Worm (Caenorhabditis elegans) whole organism, L4/young adult: ENCODE data around the gene srg-39.

Experiments
- W03F9.2 ChIP-seq: fragments of 150-350 bp; optimal IDR thresholded peaks from 2 replicates; lab custom pipeline; 2014; ENCODE audit warnings: missing biosample characterization, missing genetic modification characterization
- dao-5 ChIP-seq: sonication (generic microtip); optimal IDR thresholded peaks from 2 replicates; lab custom pipeline; 2016; ENCODE audit warnings: missing genotype, missing genetic modification characterization, moderate library complexity, missing compliant biosample characterization
- him-1 ChIP-seq: sonication (generic microtip); optimal IDR thresholded peaks from 2 replicates; lab custom pipeline; 2016; ENCODE audit warnings: missing genotype, missing genetic modification reagents, missing genetic modification characterization, missing compliant biosample characterization

DNA sequence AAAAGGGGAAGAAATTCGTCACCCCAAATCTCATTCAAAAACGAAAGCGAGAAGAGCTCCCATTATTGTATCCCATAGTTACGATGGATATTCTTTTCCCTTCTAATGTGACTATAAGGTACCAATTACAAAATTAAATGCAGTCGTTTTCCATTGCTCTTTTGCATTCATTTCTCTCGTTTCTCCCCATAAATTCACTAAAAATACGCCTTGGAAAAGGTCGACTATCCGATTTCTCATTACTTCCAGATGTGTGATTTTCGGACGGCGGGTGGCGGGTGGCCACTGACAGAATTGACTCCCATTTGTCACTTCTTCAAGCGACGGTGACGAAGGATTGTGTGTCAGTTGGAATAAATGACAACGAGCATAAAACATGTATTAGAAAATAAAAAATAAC lies 18.7 kb downstream of the srg-39 start:
- TF ChIP-seq him-1 (tag; lab: Kevin White, UChicago), result no peak
- TF ChIP-seq dao-5 (tag; lab: Kevin White, UChicago), result no peak
- TF ChIP-seq W03F9.2 (tag; lab: Kevin White, UChicago), result no peak
